Fruit fly (Drosophila melanogaster) whole organism, adult: ENCODE data around the gene CG8958.

Source experiments
- CG11617 ChIP-seq: fragments of 200-800 bp; sonication (Bioruptor generic); optimal IDR thresholded peaks from 2 replicates; lab custom pipeline; 2017; ENCODE audit warnings: mild to moderate bottlenecking, missing biosample characterization, missing genetic modification reagents, missing genetic modification characterization
- CG33017 ChIP-seq: fragments of 200-800 bp; sonication (Bioruptor generic); optimal IDR thresholded peaks from 2 replicates; lab custom pipeline; 2018; ENCODE audit warnings: missing biosample characterization, mild to moderate bottlenecking, missing genetic modification characterization, moderate library complexity
- Crg-1 ChIP-seq: fragments of 200-800 bp; sonication (Bioruptor generic); optimal IDR thresholded peaks from 2 replicates; lab custom pipeline; 2016; ENCODE audit warnings: missing biosample characterization, missing genetic modification characterization
- pad ChIP-seq: fragments of 200-800 bp; sonication (Bioruptor generic); optimal IDR thresholded peaks from 3 replicates; lab custom pipeline; 2017; ENCODE audit warnings: missing biosample characterization, missing genetic modification characterization, mild to moderate bottlenecking, moderate library complexity, missing genetic modification reagents
- toe ChIP-seq: fragments of 200-800 bp; sonication (Bioruptor generic); optimal IDR thresholded peaks from 2 replicates; lab custom pipeline; 2016; ENCODE audit warnings: missing biosample characterization, missing genetic modification characterization

- TF ChIP-seq toe: no peak
- no peak for TF ChIP-seq CG33017
- no peak for TF ChIP-seq pad
- no peak for TF ChIP-seq Crg-1
- no peak for TF ChIP-seq CG11617 (GFP tag; lab: Kevin White, UChicago)
Measured at dm6 chrX:16124236-16124635, 41.2 kb downstream of the CG8958 start.
